Worm (Caenorhabditis elegans) whole organism, L4/young adult: Measurements from ENCODE around the gene cbp-3.
A peak's percentile ranks its signal among the peaks of the same experiment; 100 is the strongest.

Experiments
- W03F9.2 ChIP-seq: fragments of 150-350 bp; optimal IDR thresholded peaks from 2 replicates; lab custom pipeline; 2014; ENCODE audit warnings: missing biosample characterization, missing genetic modification characterization
- dao-5 ChIP-seq: sonication (generic microtip); optimal IDR thresholded peaks from 2 replicates; lab custom pipeline; 2016; ENCODE audit warnings: missing genotype, missing genetic modification characterization, moderate library complexity, missing compliant biosample characterization
- him-1 ChIP-seq: sonication (generic microtip); optimal IDR thresholded peaks from 2 replicates; lab custom pipeline; 2016; ENCODE audit warnings: missing genotype, missing genetic modification reagents, missing genetic modification characterization, missing compliant biosample characterization

The cbp-3 gene

ce11 chrIII:9941020-9941674 lies 27.4 kb downstream of the cbp-3 start, which contains the start of the genes K03H1.9 and K03H1.12:
K03H1.9 (minus strand) TSS chrIII:9941490.
K03H1.12 (plus strand) TSS chrIII:9941624.
- TF ChIP-seq dao-5 (tag; lab: Kevin White, UChicago) (no peak), W03F9.2 (tag; lab: Kevin White, UChicago) (no peak), him-1 (tag; lab: Kevin White, UChicago) (no peak)

ce11 chrIII:9944723-9945122 lies 30.9 kb downstream of the cbp-3 start, which contains the start of gene gln-2:
gln-2 (minus strand) TSS chrIII:9944823.
- no peak for TF ChIP-seq dao-5 (tag; lab: Kevin White, UChicago)
- no peak for TF ChIP-seq him-1 (tag; lab: Kevin White, UChicago)
- TF ChIP-seq W03F9.2 (tag; lab: Kevin White, UChicago) = no peak

- TF ChIP-seq him-1 (tag; lab: Kevin White, UChicago) (no peak), W03F9.2 (tag; lab: Kevin White, UChicago) (no peak), dao-5 (tag; lab: Kevin White, UChicago) (no peak)
These were observed 33.1 kb downstream of the cbp-3 start, which contains the start of gene K03H1.7 for ce11 chrIII:9946806-9947419. K03H1.7 (plus strand) TSS chrIII:9947405.

- no peak for TF ChIP-seq dao-5 (tag; lab: Kevin White, UChicago)
- TF ChIP-seq W03F9.2 (tag; lab: Kevin White, UChicago) = no peak
- TF ChIP-seq him-1 (tag; lab: Kevin White, UChicago) = no peak
These were observed 36.5 kb downstream of the cbp-3 start, which contains the start of gene K03H1.13 for ce11 chrIII:9950244-9950643. K03H1.13 (minus strand) TSS chrIII:9950344.

ce11 chrIII:9951864-9952263 lies 38.1 kb downstream of the cbp-3 start, which contains the start of gene K03H1.11:
K03H1.11 (minus strand) TSS chrIII:9951964.
- TF ChIP-seq dao-5 (tag; lab: Kevin White, UChicago) (no peak), W03F9.2 (tag; lab: Kevin White, UChicago) (no peak), him-1 (tag; lab: Kevin White, UChicago) (no peak)

- no peak for TF ChIP-seq dao-5 (tag; lab: Kevin White, UChicago)
- TF ChIP-seq W03F9.2 (tag; lab: Kevin White, UChicago) = peak; percentile 24
These were observed 42.3 kb downstream of the cbp-3 start, which contains the start of gene mog-1 for ce11 chrIII:9956123-9956522. mog-1 (minus strand) TSS chrIII:9956215.

- TF ChIP-seq W03F9.2 (tag; lab: Kevin White, UChicago) (peak; percentile 19), dao-5 (tag; lab: Kevin White, UChicago) (no peak), him-1 (tag; lab: Kevin White, UChicago) (no peak)
These were observed 43.0 kb downstream of the cbp-3 start, which contains the start of gene alx-1 for ce11 chrIII:9956665-9957401. alx-1 (plus strand) TSS chrIII:9957351.

ce11 chrIII:9963447-9963846 lies 49.7 kb downstream of the cbp-3 start:
- TF ChIP-seq W03F9.2 (tag; lab: Kevin White, UChicago) (no peak), dao-5 (tag; lab: Kevin White, UChicago) (no peak), him-1 (tag; lab: Kevin White, UChicago) (no peak)

ce11 chrIII:9964416-9964815 lies 50.6 kb downstream of the cbp-3 start:
- TF ChIP-seq dao-5 (tag; lab: Kevin White, UChicago) (no peak), W03F9.2 (tag; lab: Kevin White, UChicago) (no peak), him-1 (tag; lab: Kevin White, UChicago) (no peak)

ce11 chrIII:9965444-9965843 lies 51.7 kb downstream of the cbp-3 start:
- TF ChIP-seq dao-5 (tag; lab: Kevin White, UChicago) (no peak), him-1 (tag; lab: Kevin White, UChicago) (no peak), W03F9.2 (tag; lab: Kevin White, UChicago) (no peak)

- TF ChIP-seq W03F9.2 (tag; lab: Kevin White, UChicago) (no peak), him-1 (tag; lab: Kevin White, UChicago) (no peak), dao-5 (tag; lab: Kevin White, UChicago) (no peak)
These were observed 55.6 kb downstream of the cbp-3 start for ce11 chrIII:9969371-9969770.

ce11 chrIII:9972192-9972811 lies 58.5 kb downstream of the cbp-3 start:
- TF ChIP-seq dao-5 (tag; lab: Kevin White, UChicago) (no peak), W03F9.2 (tag; lab: Kevin White, UChicago) (no peak), him-1 (tag; lab: Kevin White, UChicago) (no peak)
